Fruit fly (Drosophila melanogaster): ENCODE data around the gene btn.
A peak's percentile ranks its signal among the peaks of the same experiment; 100 is the strongest.

The btn gene

DNA sequence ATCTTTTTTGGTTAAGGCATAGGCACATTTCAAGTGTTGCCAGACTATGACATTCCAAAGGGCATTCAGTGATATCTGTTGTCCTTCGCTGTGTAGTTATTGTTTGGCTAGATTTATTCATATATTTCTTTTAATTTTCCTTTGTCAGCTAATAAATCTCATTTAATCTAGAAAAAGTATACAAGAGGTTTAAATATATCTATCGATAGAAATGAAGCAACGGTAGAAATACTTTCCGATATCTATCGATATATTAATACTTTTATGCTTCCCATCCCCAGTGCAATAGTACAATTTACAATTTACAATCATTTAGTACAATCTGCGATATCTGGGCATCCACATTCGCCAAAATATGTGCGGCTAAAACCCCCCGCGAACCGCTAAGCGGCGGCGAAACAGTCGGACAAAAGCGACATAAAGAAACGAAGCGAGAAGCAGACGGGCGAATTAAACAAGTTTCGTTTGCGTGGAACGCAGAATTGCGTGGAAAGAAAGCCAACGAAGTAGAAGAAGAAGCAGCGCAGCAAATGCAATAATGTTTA is 1.1 kb upstream of the btn start, which contains the start of gene Efa6 (continued):
- TF ChIP-seq CG12299 (tag; optimal IDR thresholded peaks at IDR 0.05) (peak; percentile 75), gsb (GFP tag; IDR thresholded peaks at IDR 0.05) (no peak), wek (GFP tag; optimal IDR thresholded peaks at IDR 0.05) (no peak), Hand (GFP tag; optimal IDR thresholded peaks at IDR 0.05) (peak; percentile 43), esg (GFP tag; conservative IDR thresholded peaks at IDR 0.05) (0 out of 2 replicates have a peak, but pooled peaks have one; percentile 7), cg (GFP tag; optimal IDR thresholded peaks at IDR 0.05) (peak; percentile 75), CG18599 (GFP tag; optimal IDR thresholded peaks at IDR 0.05) (no peak), al (GFP tag; IDR thresholded peaks at IDR 0.05) (no peak), gsb-n (tag; optimal IDR thresholded peaks at IDR 0.05) (peak; percentile 51), CG1233 (GFP tag; optimal IDR thresholded peaks at IDR 0.05) (no peak), CG11093 (GFP tag; IDR thresholded peaks at IDR 0.05) (no peak), CG10267 (tag; optimal IDR thresholded peaks at IDR 0.05) (peak; percentile 99), ems (GFP tag; optimal IDR thresholded peaks at IDR 0.05) (peak; percentile 15), shn (GFP tag; optimal IDR thresholded peaks at IDR 0.05) (no peak), wor (GFP tag; IDR thresholded peaks at IDR 0.05) (no peak), pan (optimal IDR thresholded peaks at IDR 0.05) (no peak), pan (GFP tag; optimal IDR thresholded peaks at IDR 0.05 in 1 of 2, IDR thresholded peaks at IDR 0.05 in 1 of 2) (no peak), Ada2b (GFP tag; IDR thresholded peaks at IDR 0.05) (no peak), gcm (GFP tag; optimal IDR thresholded peaks at IDR 0.05) (peak; percentile 24), ttk (GFP tag; IDR thresholded peaks at IDR 0.05) (no peak), chif (GFP tag; optimal IDR thresholded peaks at IDR 0.05) (peak in 1 of 2 experiments; percentile 14), CG17385 (GFP tag; optimal IDR thresholded peaks at IDR 0.05) (peak; percentile 87), CG9932 (GFP tag; IDR thresholded peaks at IDR 0.05) (peak; percentile 73), onecut (GFP tag; IDR thresholded peaks at IDR 0.05) (no peak), Mrtf (GFP tag; IDR thresholded peaks at IDR 0.05) (no peak), gem (tag; optimal IDR thresholded peaks at IDR 0.05) (no peak), lov (optimal IDR thresholded peaks at IDR 0.05) (no peak), lov (GFP tag; IDR thresholded peaks at IDR 0.05) (no peak), inv (GFP tag; IDR thresholded peaks at IDR 0.05; ENCODE audit: partially characterized antibody) (peak; percentile 93), pita (GFP tag; optimal IDR thresholded peaks at IDR 0.05) (no peak), nmo (GFP tag; optimal IDR thresholded peaks at IDR 0.05) (peak; percentile 76), ara (GFP tag; IDR thresholded peaks at IDR 0.05) (no peak), Xbp1 (GFP tag; optimal IDR thresholded peaks at IDR 0.05) (peak; percentile 56), CG9817 (tag; optimal IDR thresholded peaks at IDR 0.05) (peak; percentile 44), eyg (GFP tag; optimal IDR thresholded peaks at IDR 0.05) (no peak), Six4 (GFP tag; optimal IDR thresholded peaks at IDR 0.05) (no peak), CG2678 (tag; optimal IDR thresholded peaks at IDR 0.05) (peak; percentile 55), CG17568 (GFP tag; optimal IDR thresholded peaks at IDR 0.05) (no peak), HHEX (GFP tag; optimal IDR thresholded peaks at IDR 0.05) (no peak), Spps (tag; optimal IDR thresholded peaks at IDR 0.05) (no peak), hth (optimal IDR thresholded peaks at IDR 0.05) (no peak), CG7786 (GFP tag; optimal IDR thresholded peaks at IDR 0.05) (no peak), ssp (GFP tag; IDR thresholded peaks at IDR 0.05) (0 out of 2 replicates have a peak, but pooled peaks have one; percentile 9), Dfd (GFP tag; optimal IDR thresholded peaks at IDR 0.05) (no peak), Dip2 (GFP tag; IDR thresholded peaks at IDR 0.05) (no peak), cwo (GFP tag; optimal IDR thresholded peaks at IDR 0.05) (peak; percentile 4), CG5245 (GFP tag; optimal IDR thresholded peaks at IDR 0.05) (no peak), BtbVII (GFP tag; optimal IDR thresholded peaks at IDR 0.05) (no peak), PHDP (tag; optimal IDR thresholded peaks at IDR 0.05) (peak; percentile 55), CG42726 (GFP tag; IDR thresholded peaks at IDR 0.05; ENCODE audit: partially characterized antibody) (peak; percentile 55; the same call in 1 of the 2 replicates), aop (GFP tag; IDR thresholded peaks at IDR 0.05) (no peak)

Data from whole organism, embryonic.